Fruit fly (Drosophila melanogaster) whole organism, embryonic: ENCODE results near the gene CG13616.
A peak's percentile ranks its signal among the peaks of the same experiment; 100 is the strongest.

Experiments
- Ada2b ChIP-seq: fragments of 200-800 bp; sonication (Bioruptor generic); IDR thresholded peaks from 2 replicates; pipeline ENCODE4 v1.3.6; 2022; ENCODE audit warnings: missing biosample characterization, missing genetic modification characterization
- Antp ChIP-seq: fragments of 200-800 bp; sonication (Bioruptor generic); optimal IDR thresholded peaks from 3 replicates; lab custom pipeline; 2016; ENCODE audit warnings: missing biosample characterization, missing genetic modification characterization
- CG10654 ChIP-seq: fragments of 200-800 bp; sonication (Bioruptor generic); optimal IDR thresholded peaks from 2 replicates; lab custom pipeline; 2016; ENCODE audit warnings: missing biosample characterization, missing genetic modification characterization
- CG11696 ChIP-seq: fragments of 200-800 bp; sonication (Bioruptor generic); IDR thresholded peaks from 2 replicates; pipeline ENCODE4 v1.3.6; 2022; ENCODE audit warnings: missing biosample characterization, missing genetic modification characterization
- CG12769 ChIP-seq: fragments of 200-800 bp; sonication (Bioruptor generic); optimal IDR thresholded peaks from 2 replicates; lab custom pipeline; 2019; ENCODE audit warnings: missing biosample characterization, mild to moderate bottlenecking, missing genetic modification characterization, moderate library complexity
- CG14667 ChIP-seq: fragments of 200-800 bp; sonication (Bioruptor generic); IDR thresholded peaks from 2 replicates; pipeline ENCODE4 v1.3.6; 2022; ENCODE audit warnings: missing biosample characterization, missing genetic modification characterization
- CG15601 ChIP-seq: fragments of 200-800 bp; sonication (Bioruptor generic); optimal IDR thresholded peaks from 3 replicates; lab custom pipeline; 2019; ENCODE audit warnings: missing biosample characterization, mild to moderate bottlenecking, missing genetic modification characterization, moderate library complexity
- CG17359 ChIP-seq: fragments of 200-800 bp; sonication (Bioruptor generic); optimal IDR thresholded peaks from 3 replicates; lab custom pipeline; 2018; ENCODE audit warnings: missing biosample characterization, mild to moderate bottlenecking, missing genetic modification characterization, moderate library complexity
- CG1832 ChIP-seq: fragments of 200-800 bp; sonication (Bioruptor generic); optimal IDR thresholded peaks from 2 replicates; lab custom pipeline; 2017; ENCODE audit warnings: missing biosample characterization, mild to moderate bottlenecking, missing genetic modification characterization, inconsistent platforms
- CG18764 ChIP-seq: fragments of 200-800 bp; sonication (Bioruptor generic); optimal IDR thresholded peaks from 3 replicates; lab custom pipeline; 2016; ENCODE audit warnings: missing biosample characterization, missing genetic modification characterization
- CG2120 ChIP-seq: fragments of 200-800 bp; sonication (Bioruptor generic); optimal IDR thresholded peaks from 3 replicates; lab custom pipeline; 2016; ENCODE audit warnings: missing biosample characterization, missing genetic modification characterization
- CG30431 ChIP-seq: fragments of 200-800 bp; sonication (Bioruptor generic); optimal IDR thresholded peaks from 2 replicates; lab custom pipeline; 2017; ENCODE audit warnings: missing biosample characterization, missing genetic modification characterization
- CG34224 ChIP-seq: fragments of 200-800 bp; sonication (Bioruptor generic); IDR thresholded peaks from 3 replicates; pipeline ENCODE4 v1.3.6; 2022; ENCODE audit warnings: missing biosample characterization, missing genetic modification characterization; ENCODE audit not compliant: partially characterized antibody
- CG5953 ChIP-seq: fragments of 200-800 bp; sonication (Bioruptor generic); IDR thresholded peaks from 2 replicates; pipeline ENCODE4 v1.3.6; 2022; ENCODE audit warnings: missing biosample characterization, missing genetic modification characterization
- CG7786 ChIP-seq: fragments of 200-800 bp; sonication (Bioruptor generic); optimal IDR thresholded peaks from 2 replicates; lab custom pipeline; 2016; ENCODE audit warnings: missing biosample characterization, missing genetic modification characterization
- CG8765 ChIP-seq: fragments of 200-800 bp; sonication (Bioruptor generic); IDR thresholded peaks from 2 replicates; pipeline ENCODE4 v1.3.6; 2022; ENCODE audit warnings: missing biosample characterization, missing genetic modification characterization
- Chrac-16 ChIP-seq: fragments of 200-800 bp; sonication (Bioruptor generic); optimal IDR thresholded peaks from 3 replicates; lab custom pipeline; 2016; ENCODE audit warnings: missing biosample characterization, missing genetic modification characterization
- CkIIα-i1 ChIP-seq: fragments of 200-800 bp; sonication (Bioruptor generic); IDR thresholded peaks from 2 replicates; pipeline ENCODE4 v1.3.6; 2022; ENCODE audit warnings: missing biosample characterization, missing genetic modification characterization
- CoRest ChIP-seq: fragments of 200-800 bp; sonication (Bioruptor generic); optimal IDR thresholded peaks from 3 replicates; lab custom pipeline; 2018; ENCODE audit warnings: missing biosample characterization, mild to moderate bottlenecking, missing genetic modification characterization, moderate library complexity
- Ets65A ChIP-seq: fragments of 200-800 bp; sonication (Bioruptor generic); peaks from one replicate; lab custom pipeline; 2016; ENCODE audit warnings: missing biosample characterization, missing genetic modification characterization
- Hey ChIP-seq: fragments of 200-800 bp; sonication (Bioruptor generic); optimal IDR thresholded peaks from 3 replicates; lab custom pipeline; 2018; ENCODE audit warnings: missing biosample characterization, mild to moderate bottlenecking, missing genetic modification characterization
- MTF-1 ChIP-seq: fragments of 200-800 bp; sonication (Bioruptor generic); optimal IDR thresholded peaks from 2 replicates; lab custom pipeline; 2018; ENCODE audit warnings: missing biosample characterization, mild to moderate bottlenecking, missing genetic modification characterization, borderline replicate concordance
- Mes4 ChIP-seq: fragments of 200-800 bp; sonication (Bioruptor generic); optimal IDR thresholded peaks from 2 replicates; lab custom pipeline; 2016; ENCODE audit warnings: missing biosample characterization, missing genetic modification characterization
- Oli ChIP-seq: fragments of 200-800 bp; sonication (Bioruptor generic); optimal IDR thresholded peaks from 2 replicates; lab custom pipeline; 2018; ENCODE audit warnings: missing biosample characterization, mild to moderate bottlenecking, missing genetic modification characterization, moderate library complexity
- Pdp1 ChIP-seq, 2 experiments: fragments of 200-800 bp; sonication (Bioruptor generic); optimal IDR thresholded peaks; 3 replicates each; lab custom pipeline; 2016; ENCODE audit warnings: missing biosample characterization in 2 of 2, missing genetic modification characterization in 2 of 2, mild to moderate bottlenecking in 1 of 2, moderate library complexity in 1 of 2
- Scr ChIP-seq: fragments of 200-800 bp; sonication (Bioruptor generic); IDR thresholded peaks from 2 replicates; pipeline ENCODE4 v1.3.6; 2022; ENCODE audit warnings: missing biosample characterization, missing genetic modification characterization; ENCODE audit not compliant: partially characterized antibody
- Side ChIP-seq: fragments of 200-800 bp; sonication (Bioruptor generic); optimal IDR thresholded peaks from 2 replicates; lab custom pipeline; 2016; ENCODE audit warnings: missing biosample characterization, missing genetic modification characterization
- Sry-δ ChIP-seq: fragments of 200-800 bp; sonication (Bioruptor generic); optimal IDR thresholded peaks from 2 replicates; lab custom pipeline; 2016; ENCODE audit warnings: missing biosample characterization, missing genetic modification characterization
- ase ChIP-seq: fragments of 200-800 bp; sonication (Bioruptor generic); IDR thresholded peaks from 3 replicates; pipeline ENCODE4 v1.3.6; 2022; ENCODE audit warnings: missing biosample characterization, missing genetic modification characterization
- cato ChIP-seq: fragments of 200-800 bp; sonication (Bioruptor generic); optimal IDR thresholded peaks from 2 replicates; lab custom pipeline; 2016; ENCODE audit warnings: missing biosample characterization, missing genetic modification characterization, borderline replicate concordance
- danr ChIP-seq: fragments of 200-800 bp; sonication (Bioruptor generic); IDR thresholded peaks from 2 replicates; pipeline ENCODE4 v1.3.6; 2022; ENCODE audit warnings: missing biosample characterization, missing genetic modification characterization
- esg ChIP-seq: fragments of 200-800 bp; sonication (Bioruptor generic); conservative IDR thresholded peaks from 2 replicates; pipeline ENCODE4 v1.3.6; 2022; ENCODE audit warnings: missing biosample characterization, missing genetic modification characterization
- fru ChIP-seq: fragments of >200 bp; optimal IDR thresholded peaks from 2 replicates; lab custom pipeline; 2017
- hth ChIP-seq: fragments of >200 bp; optimal IDR thresholded peaks from 2 replicates; lab custom pipeline; 2017; ENCODE audit warnings: inconsistent platforms
- ken ChIP-seq: fragments of 200-800 bp; sonication (Bioruptor generic); IDR thresholded peaks from 3 replicates; pipeline ENCODE4 v1.3.6; 2022; ENCODE audit warnings: missing biosample characterization, missing genetic modification characterization
- onecut ChIP-seq: fragments of 200-800 bp; sonication (Bioruptor generic); IDR thresholded peaks from 2 replicates; pipeline ENCODE4 v1.3.6; 2022; ENCODE audit warnings: missing biosample characterization, missing genetic modification characterization
- pb ChIP-seq: fragments of 200-800 bp; sonication (Bioruptor generic); optimal IDR thresholded peaks from 3 replicates; lab custom pipeline; 2016; ENCODE audit warnings: missing biosample characterization, missing genetic modification characterization
- pnt ChIP-seq: fragments of 200-800 bp; sonication (Bioruptor generic); optimal IDR thresholded peaks from 3 replicates; lab custom pipeline; 2016; ENCODE audit warnings: missing biosample characterization, missing genetic modification characterization
- tgo ChIP-seq: fragments of 200-800 bp; sonication (Bioruptor generic); IDR thresholded peaks from 3 replicates; pipeline ENCODE4 v1.3.6; 2022; ENCODE audit warnings: missing biosample characterization, missing genetic modification characterization

Gene CG13616

dm6 chr3R:24375561-24375960, 17.1 kb upstream of the CG13616 start, which contains the start of gene CG17781:
Gene CG17781 (minus strand): TSS chr3R:24375661.
- TF ChIP-seq pnt (GFP tag; lab: Kevin White, UChicago) (no peak), tgo (GFP tag; lab: Robert Waterston, UW) (no peak), CG15601 (tag; lab: Kevin White, UChicago) (no peak), Oli (tag; lab: Kevin White, UChicago) (no peak), ken (no peak), MTF-1 (GFP tag; lab: Kevin White, UChicago) (no peak), CkIIα-i1 (GFP tag; lab: Robert Waterston, UW) (no peak), CG5953 (no peak), Side (GFP tag; lab: Kevin White, UChicago) (no peak), Chrac-16 (no peak), onecut (GFP tag; lab: Robert Waterston, UW) (no peak), fru (lab: Kevin White, UChicago) (no peak), CG12769 (tag; lab: Kevin White, UChicago) (no peak), CG30431 (GFP tag; lab: Kevin White, UChicago) (no peak), Hey (tag; lab: Kevin White, UChicago) (no peak), ase (no peak), pb (no peak), cato (GFP tag; lab: Kevin White, UChicago) (no peak), Antp (GFP tag; lab: Kevin White, UChicago) (no peak), Ada2b (GFP tag; lab: Robert Waterston, UW) (no peak)

- TF ChIP-seq CG18764 (GFP tag; lab: Kevin White, UChicago) = no peak
- peak; percentile 10 for TF ChIP-seq Ets65A (GFP tag; lab: Kevin White, UChicago)
Observed at dm6 chr3R:24376565-24376964, 16.1 kb upstream of the CG13616 start, which contains the start of gene CG33342. Gene CG33342 (plus strand): TSS chr3R:24376865.

- TF ChIP-seq Sry-δ (GFP tag; lab: Kevin White, UChicago) = no peak
- TF ChIP-seq CG1832 (GFP tag; lab: Kevin White, UChicago) = no peak
- TF ChIP-seq, all 482 proteins: peak for 0
Observed at dm6 chr3R:24384952-24385351, 7.7 kb upstream of the CG13616 start, which contains the start of gene CG17780. Gene CG17780 (minus strand): TSS chr3R:24385052.

dm6 chr3R:24386434-24386833, 6.3 kb upstream of the CG13616 start:
- TF ChIP-seq CG14667 (no peak), esg (GFP tag; lab: Robert Waterston, UW) (no peak), CG10654 (GFP tag; lab: Kevin White, UChicago) (no peak), hth (lab: Kevin White, UChicago) (no peak), Scr (GFP tag; lab: Robert Waterston, UW) (no peak), CG8765 (GFP tag; lab: Robert Waterston, UW) (no peak), Pdp1 (GFP tag; optimal IDR thresholded peaks at IDR 0.05; lab: Kevin White, UChicago) (no peak), CG17359 (tag; lab: Kevin White, UChicago) (no peak), Mes4 (GFP tag; lab: Kevin White, UChicago) (no peak), CG7786 (GFP tag; lab: Kevin White, UChicago) (no peak), CG2120 (GFP tag; lab: Kevin White, UChicago) (no peak), CoRest (tag; lab: Kevin White, UChicago) (no peak), CG34224 (GFP tag; lab: Robert Waterston, UW) (no peak), danr (GFP tag; lab: Robert Waterston, UW) (no peak), CG11696 (GFP tag; lab: Robert Waterston, UW) (no peak)
